Worm (Caenorhabditis elegans) whole organism, mixed stage, embryonic: ENCODE data around the gene Y48C3A.5.

Experiments
- ceh-39 ChIP-seq: fragments of 150-350 bp; optimal IDR thresholded peaks from 2 replicates; lab custom pipeline; 2014; ENCODE audit warnings: missing biosample characterization, missing genetic modification characterization
- cnd-1 ChIP-seq: fragments of 200-800 bp; sonication (Bioruptor generic); optimal IDR thresholded peaks from 2 replicates; lab custom pipeline; 2018; ENCODE audit warnings: mild to moderate bottlenecking, missing genetic modification characterization, missing compliant biosample characterization
- ham-2 ChIP-seq: fragments of 200-800 bp; sonication (Bioruptor generic); optimal IDR thresholded peaks from 2 replicates; lab custom pipeline; 2018; ENCODE audit warnings: mild to moderate bottlenecking, missing genetic modification characterization, missing compliant biosample characterization
- lsy-2 ChIP-seq: fragments of 150-350 bp; optimal IDR thresholded peaks from 2 replicates; lab custom pipeline; 2014; ENCODE audit warnings: missing biosample characterization, missing genetic modification characterization
- mep-1 ChIP-seq: fragments of 150-350 bp; optimal IDR thresholded peaks from 2 replicates; lab custom pipeline; 2017; ENCODE audit warnings: missing biosample characterization, missing genetic modification reagents, missing genetic modification characterization, inconsistent platforms
- nhr-237 ChIP-seq: fragments of 150-350 bp; optimal IDR thresholded peaks from 2 replicates; lab custom pipeline; 2014; ENCODE audit warnings: missing biosample characterization, missing genetic modification characterization
- nhr-28 ChIP-seq: fragments of 150-350 bp; optimal IDR thresholded peaks from 2 replicates; lab custom pipeline; 2014; ENCODE audit warnings: missing biosample characterization, missing genetic modification characterization
- pha-4 ChIP-seq: fragments of 150-350 bp; optimal IDR thresholded peaks from 2 replicates; lab custom pipeline; 2018; ENCODE audit warnings: missing biosample characterization, missing genetic modification reagents, missing genetic modification characterization
- snpc-4 ChIP-seq: fragments of 150-350 bp; optimal IDR thresholded peaks from 2 replicates; lab custom pipeline; 2014; ENCODE audit warnings: missing biosample characterization, missing genetic modification characterization
- sptf-1 ChIP-seq: sonication (generic microtip); optimal IDR thresholded peaks from 2 replicates; lab custom pipeline; 2017; ENCODE audit warnings: mild to moderate bottlenecking, missing genetic modification characterization, moderate library complexity, missing compliant biosample characterization
- unc-62 ChIP-seq: fragments of 150-350 bp; optimal IDR thresholded peaks from 2 replicates; lab custom pipeline; 2014; ENCODE audit warnings: missing biosample characterization, missing genetic modification reagents, missing genetic modification characterization
- ztf-11 ChIP-seq: fragments of 150-350 bp; optimal IDR thresholded peaks from 2 replicates; lab custom pipeline; 2014; ENCODE audit warnings: missing biosample characterization, missing genetic modification characterization

DNA sequence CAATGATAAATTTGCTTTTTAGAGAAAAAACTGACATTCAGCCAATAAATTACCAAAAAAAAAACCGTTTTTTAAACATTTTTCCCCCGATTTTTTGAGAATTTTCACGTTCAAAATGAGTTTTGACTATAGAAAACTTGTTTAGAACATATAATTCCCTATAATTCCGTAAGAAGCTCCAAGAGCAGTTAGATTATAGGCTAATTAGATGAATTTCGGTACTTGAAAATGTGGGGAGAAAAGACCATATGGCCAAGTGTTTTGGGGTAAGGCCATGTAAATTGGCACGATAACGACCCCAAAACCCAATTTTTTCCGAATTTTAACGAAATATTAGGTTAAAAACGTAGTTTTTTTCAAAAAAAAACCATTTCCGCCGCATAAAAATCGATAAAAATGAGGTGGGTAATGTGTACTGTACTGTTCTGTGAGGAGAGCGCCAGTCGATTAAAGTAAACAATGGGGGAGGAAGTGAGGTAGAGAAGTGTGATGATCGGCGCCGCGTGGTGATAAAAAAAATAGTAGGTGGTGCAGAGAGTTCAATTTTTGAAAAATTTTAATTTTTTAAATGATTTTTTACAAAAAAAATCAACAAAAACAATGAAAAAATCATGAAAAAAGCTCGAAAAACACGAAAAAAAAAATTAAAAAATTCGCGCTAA lies 62.4 kb downstream of the Y48C3A.5 start:
- TF ChIP-seq nhr-28 (no peak), pha-4 (no peak), sptf-1 (tag; lab: Kevin White, UChicago) (no peak), unc-62 (GFP tag; lab: Kevin White, UChicago) (no peak), lsy-2 (no peak), cnd-1 (no peak), ham-2 (GFP tag; lab: Kevin White, UChicago) (no peak), ztf-11 (tag; lab: Kevin White, UChicago) (no peak), mep-1 (no peak), snpc-4 (tag; lab: Kevin White, UChicago) (no peak), nhr-237 (tag; lab: Kevin White, UChicago) (no peak), ceh-39 (tag; lab: Kevin White, UChicago) (no peak)
